Fruit fly (Drosophila melanogaster): ENCODE results near the gene CG31300.

CG31300 gene

DNA sequence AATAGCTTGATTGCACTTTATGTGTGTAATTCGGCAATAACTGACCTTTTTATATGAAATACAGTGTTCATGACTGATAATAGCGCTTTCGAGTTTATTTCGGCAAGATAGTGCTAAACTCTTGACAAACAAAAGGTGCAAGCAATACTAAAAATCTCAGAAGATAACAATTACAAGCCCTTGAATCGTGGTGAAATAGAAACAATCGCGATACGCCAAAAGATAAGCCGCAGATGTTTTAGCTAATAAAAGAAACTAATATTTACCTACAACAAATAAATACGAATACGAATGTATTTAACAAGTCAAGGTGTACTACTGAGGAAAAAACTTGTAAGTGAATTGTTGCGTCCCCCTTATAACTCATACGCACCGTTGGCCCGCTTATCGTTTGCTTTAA lies 8.1 kb upstream of the CG31300 start:
- TF ChIP-seq NfI (GFP tag; optimal IDR thresholded peaks at IDR 0.05), result no peak
- no peak for TF ChIP-seq fd102C (GFP tag; optimal IDR thresholded peaks at IDR 0.05)
- TF ChIP-seq inv (GFP tag; IDR thresholded peaks at IDR 0.05; ENCODE audit: partially characterized antibody), result no peak
- 0 out of 2 replicates have a peak, but pooled peaks have one; percentile 9 for TF ChIP-seq GATAe (GFP tag; conservative IDR thresholded peaks at IDR 0.05)
- peak; percentile 32 for TF ChIP-seq Nf-YC (tag; optimal IDR thresholded peaks at IDR 0.05)
- peak; percentile 55 for TF ChIP-seq scrt (GFP tag; optimal IDR thresholded peaks at IDR 0.05)
- TF ChIP-seq CG1792 (GFP tag; optimal IDR thresholded peaks at IDR 0.05), result no peak
- TF ChIP-seq yki (optimal IDR thresholded peaks at IDR 0.05), result no peak
- TF ChIP-seq zfh1 (GFP tag; IDR thresholded peaks at IDR 0.05), result no peak
- peak; percentile 77 for TF ChIP-seq sug (tag; optimal IDR thresholded peaks at IDR 0.05)
- no peak for TF ChIP-seq CG12219 (GFP tag; optimal IDR thresholded peaks at IDR 0.05)
- TF ChIP-seq CG6813 (GFP tag; optimal IDR thresholded peaks at IDR 0.05), result peak; percentile 25
- TF ChIP-seq CG6791 (GFP tag; IDR thresholded peaks at IDR 0.05; ENCODE audit: partially characterized antibody), result no peak
- no peak for TF ChIP-seq br (optimal IDR thresholded peaks at IDR 0.05)
- no peak for TF ChIP-seq CG6683 (GFP tag; optimal IDR thresholded peaks at IDR 0.05)
- TF ChIP-seq CG14014 (GFP tag; IDR thresholded peaks at IDR 0.05), result peak; percentile 37; the same call in 1 of the 2 replicates
- peak; percentile 36 for TF ChIP-seq CG12299 (tag; optimal IDR thresholded peaks at IDR 0.05)
- no peak for TF ChIP-seq CG11247 (GFP tag; IDR thresholded peaks at IDR 0.05)
- TF ChIP-seq stc (GFP tag; IDR thresholded peaks at IDR 0.05), result no peak
- TF ChIP-seq CrebB (tag; optimal IDR thresholded peaks at IDR 0.05), result peak; percentile 60
- TF ChIP-seq cwo (GFP tag; optimal IDR thresholded peaks at IDR 0.05), result peak; percentile 19
- TF ChIP-seq lov (optimal IDR thresholded peaks at IDR 0.05), result no peak
- no peak for TF ChIP-seq lov (GFP tag; IDR thresholded peaks at IDR 0.05)
- no peak for TF ChIP-seq CG14050 (GFP tag; IDR thresholded peaks at IDR 0.05)
- TF ChIP-seq CG18599 (GFP tag; optimal IDR thresholded peaks at IDR 0.05), result peak; percentile 68
- TF ChIP-seq caup (GFP tag; optimal IDR thresholded peaks at IDR 0.05; ENCODE audit: severe bottlenecking), result peak; percentile 65
- no peak for TF ChIP-seq Oli (tag; optimal IDR thresholded peaks at IDR 0.05)
- TF ChIP-seq CG15269 (tag; optimal IDR thresholded peaks at IDR 0.05), result peak; percentile 55
- TF ChIP-seq fd3F (GFP tag; optimal IDR thresholded peaks at IDR 0.05), result peak; percentile 50
- no peak for TF ChIP-seq run (tag; optimal IDR thresholded peaks at IDR 0.05)
- peak; percentile 8 for TF ChIP-seq HHEX (GFP tag; optimal IDR thresholded peaks at IDR 0.05)
- TF ChIP-seq CG12071 (GFP tag; optimal IDR thresholded peaks at IDR 0.05), result peak; percentile 44
- TF ChIP-seq da (GFP tag; optimal IDR thresholded peaks at IDR 0.05), result no peak
- peak; percentile 34 for TF ChIP-seq schlank (tag; optimal IDR thresholded peaks at IDR 0.05)
- TF ChIP-seq CG2120 (GFP tag; optimal IDR thresholded peaks at IDR 0.05), result peak; percentile 29
- peak; percentile 46 for TF ChIP-seq HmgZ (tag; optimal IDR thresholded peaks at IDR 0.05)
- peak; percentile 38 for TF ChIP-seq Dek (tag; optimal IDR thresholded peaks at IDR 0.05)
- no peak for TF ChIP-seq CG17912 (GFP tag; optimal IDR thresholded peaks at IDR 0.05)
- peak; percentile 59 for TF ChIP-seq CG10147 (GFP tag; optimal IDR thresholded peaks at IDR 0.05)
- peak; percentile 29 for TF ChIP-seq Ets65A (GFP tag)
- peak; percentile 26 for TF ChIP-seq CG9817 (tag; optimal IDR thresholded peaks at IDR 0.05)
- no peak for TF ChIP-seq CG32772 (GFP tag; IDR thresholded peaks at IDR 0.05)
- TF ChIP-seq salm (tag; optimal IDR thresholded peaks at IDR 0.05), result peak; percentile 10
- no peak for TF ChIP-seq CG3407 (GFP tag; optimal IDR thresholded peaks at IDR 0.05)
- peak; percentile 14 for TF ChIP-seq eyg (GFP tag; optimal IDR thresholded peaks at IDR 0.05)
- no peak for TF ChIP-seq CG17361 (GFP tag; IDR thresholded peaks at IDR 0.05)
- TF ChIP-seq eve (GFP tag; optimal IDR thresholded peaks at IDR 0.05), result no peak
- TF ChIP-seq CG2678 (tag; optimal IDR thresholded peaks at IDR 0.05), result peak; percentile 65
- no peak for TF ChIP-seq aop (GFP tag; IDR thresholded peaks at IDR 0.05)
- no peak for TF ChIP-seq B-H1 (GFP tag; IDR thresholded peaks at IDR 0.05)
- peak; percentile 10 for TF ChIP-seq CG31365 (tag; optimal IDR thresholded peaks at IDR 0.05)
